Worm (Caenorhabditis elegans): ENCODE results near the gene Y57A10B.7.

Gene Y57A10B.7

ce11 chrII:12353816-12354215 is 39.8 kb downstream of the Y57A10B.7 start (continued):
- TF ChIP-seq F57C9.4 (tag; optimal IDR thresholded peaks at IDR 0.05) (no peak), ztf-6 (GFP tag; IDR thresholded peaks at IDR 0.05) (no peak), hlh-26 (GFP tag; conservative IDR thresholded peaks at IDR 0.05) (no peak)

- TF ChIP-seq attf-3 (GFP tag; conservative IDR thresholded peaks at IDR 0.05) (no peak), lsy-27 (tag; optimal IDR thresholded peaks at IDR 0.05; ENCODE audit: borderline replicate concordance, insufficient read depth) (no peak), unc-62 (GFP tag; optimal IDR thresholded peaks at IDR 0.05) (peak; percentile 92), pbrm-1 (GFP tag; IDR thresholded peaks at IDR 0.05) (no peak)
These were observed 40.5 kb downstream of the Y57A10B.7 start for ce11 chrII:12353104-12353503.

- TF ChIP-seq ZK185.1 (tag; optimal IDR thresholded peaks at IDR 0.05; ENCODE audit: poor library complexity, severe bottlenecking) (no peak), sdz-38 (tag; optimal IDR thresholded peaks at IDR 0.05) (no peak), mcd-1 (GFP tag; IDR thresholded peaks at IDR 0.05) (no peak), lin-40 (tag; optimal IDR thresholded peaks at IDR 0.05) (peak; percentile 27), hlh-12 (tag; optimal IDR thresholded peaks at IDR 0.05) (no peak), C17E4.6 (GFP tag; IDR thresholded peaks at IDR 0.05) (no peak), attf-5 (GFP tag; optimal IDR thresholded peaks at IDR 0.05) (peak; percentile 38), cebp-1 (GFP tag; IDR thresholded peaks at IDR 0.05) (no peak), cebp-1 (tag; optimal IDR thresholded peaks at IDR 0.05) (peak; percentile 27), madf-8 (GFP tag; conservative IDR thresholded peaks at IDR 0.05) (no peak), dox-1 (GFP tag; IDR thresholded peaks at IDR 0.05) (0 out of 2 replicates have a peak, but pooled peaks have one; percentile 33), fkh-3 (tag; optimal IDR thresholded peaks at IDR 0.05) (no peak), bed-2 (GFP tag; IDR thresholded peaks at IDR 0.05) (no peak), F37B4.10 (GFP tag; IDR thresholded peaks at IDR 0.05) (no peak), K11D2.4 (GFP tag; IDR thresholded peaks at IDR 0.05) (peak; percentile 74), C06A6.2 (GFP tag; conservative IDR thresholded peaks at IDR 0.05) (no peak), repo-1 (tag; optimal IDR thresholded peaks at IDR 0.05) (no peak), sea-2 (GFP tag; IDR thresholded peaks at IDR 0.05) (no peak), ceh-27 (GFP tag; optimal IDR thresholded peaks at IDR 0.05) (no peak), hmg-1.2 (GFP tag; IDR thresholded peaks at IDR 0.05) (peak; percentile 24; the same call in 1 of the 2 replicates), hlh-26 (GFP tag; conservative IDR thresholded peaks at IDR 0.05) (no peak), aptf-2 (GFP tag; conservative IDR thresholded peaks at IDR 0.05) (no peak), unc-130 (GFP tag; optimal IDR thresholded peaks at IDR 0.05) (no peak), rpc-1 (optimal IDR thresholded peaks at IDR 0.05) (no peak), rpc-1 (tag; optimal IDR thresholded peaks at IDR 0.05) (no peak), zfh-2 (GFP tag; conservative IDR thresholded peaks at IDR 0.05) (peak; percentile 70), ztf-28 (GFP tag; IDR thresholded peaks at IDR 0.05) (no peak), let-607 (tag; optimal IDR thresholded peaks at IDR 0.05) (peak in 1 of 2 experiments; percentile 39), nhr-80 (tag; optimal IDR thresholded peaks at IDR 0.05) (peak; percentile 64), zim-3 (tag; optimal IDR thresholded peaks at IDR 0.05) (no peak)
These were observed 41.5 kb downstream of the Y57A10B.7 start, which contains the start of gene ras-1 for ce11 chrII:12352115-12352514. ras-1 (minus strand) TSS chrII:12352243.

- TF ChIP-seq F52B5.7 (tag; optimal IDR thresholded peaks at IDR 0.05) = no peak
- no peak for TF ChIP-seq bed-2 (GFP tag; IDR thresholded peaks at IDR 0.05)
- TF ChIP-seq lir-1 (GFP tag; conservative IDR thresholded peaks at IDR 0.05) = no peak
- TF ChIP-seq lin-26 (GFP tag; IDR thresholded peaks at IDR 0.05) = no peak
These were observed 42.8 kb downstream of the Y57A10B.7 start for ce11 chrII:12350737-12351275.

Data from whole organism, young adult.